Fruit fly (Drosophila melanogaster) whole organism, prepupa: Measurements from ENCODE around the gene CG17139.
A peak's percentile ranks its signal among the peaks of the same experiment; 100 is the strongest.

Experiments used
- Met ChIP-seq: fragments of 200-800 bp; sonication (Bioruptor generic); optimal IDR thresholded peaks from 3 replicates; lab custom pipeline; 2016; ENCODE audit warnings: missing biosample characterization, missing genetic modification characterization
- OdsH ChIP-seq: fragments of 200-800 bp; sonication (Bioruptor generic); optimal IDR thresholded peaks from 3 replicates; lab custom pipeline; 2016; ENCODE audit warnings: missing biosample characterization, missing genetic modification characterization
- Smox ChIP-seq: fragments of 200-800 bp; sonication (Bioruptor generic); optimal IDR thresholded peaks from 3 replicates; lab custom pipeline; 2016; ENCODE audit warnings: missing biosample characterization, missing genetic modification characterization
- ss ChIP-seq, 2 experiments: fragments of 200-800 bp; sonication (Bioruptor generic); optimal IDR thresholded peaks; 2 replicates in 1 of 2; 3 replicates in 1 of 2; lab custom pipeline; 2017 to 2018; ENCODE audit warnings: mild to moderate bottlenecking in 2 of 2, missing biosample characterization in 2 of 2, missing genetic modification characterization in 2 of 2, moderate library complexity in 1 of 2

DNA sequence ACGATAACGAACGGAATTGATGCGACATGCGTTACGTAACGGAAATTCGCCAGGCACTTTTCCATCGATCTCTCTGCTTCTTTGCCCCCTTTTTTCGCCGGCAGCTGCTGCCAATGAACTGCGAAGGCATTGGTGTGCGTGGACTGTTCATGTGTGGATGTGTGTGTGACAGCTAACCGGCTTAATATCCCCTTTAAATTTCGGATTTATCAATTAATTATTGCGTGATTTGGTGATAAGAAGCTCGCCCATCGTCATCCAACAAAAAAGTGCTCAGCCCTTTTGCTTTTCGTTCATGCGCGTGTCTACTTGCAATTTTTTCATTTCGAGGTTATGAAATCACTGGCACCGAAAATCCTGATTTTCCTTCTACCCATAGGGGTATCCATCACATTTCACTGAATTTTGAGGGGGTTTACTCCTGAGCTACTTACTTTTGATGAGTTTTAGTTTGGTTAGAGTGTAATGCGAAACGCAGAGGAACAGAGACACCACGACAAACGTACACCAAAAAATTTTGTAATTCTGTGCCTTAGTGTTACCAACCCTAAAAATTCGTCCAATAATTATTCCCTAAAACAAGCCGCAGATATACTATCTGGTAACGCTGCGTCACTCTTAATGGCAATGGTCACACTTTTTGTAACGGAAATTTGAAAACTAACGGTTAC lies 5.0 kb upstream of the CG17139 start, which contains the start of gene porin:
- TF ChIP-seq Smox (GFP tag; lab: Kevin White, UChicago) (no peak), OdsH (GFP tag; lab: Kevin White, UChicago) (no peak), Met (GFP tag; lab: Kevin White, UChicago) (no peak), ss (GFP tag; optimal IDR thresholded peaks at IDR 0.05; lab: Kevin White, UChicago) (peak; percentile 21 to 29)
